Worm (Caenorhabditis elegans) whole organism, L1 larva: ENCODE data around the gene srlf-9.

Source experiments
- C16A3.4 ChIP-seq: fragments of 150-350 bp; optimal IDR thresholded peaks from 2 replicates; lab custom pipeline; 2014; ENCODE audit warnings: missing biosample characterization, missing genetic modification characterization
- F16B12.6 ChIP-seq: fragments of 150-350 bp; optimal IDR thresholded peaks from 2 replicates; lab custom pipeline; 2014; ENCODE audit warnings: missing biosample characterization, missing genetic modification characterization
- Y116A8C.19 ChIP-seq: sonication (generic microtip); optimal IDR thresholded peaks from 2 replicates; lab custom pipeline; 2016; ENCODE audit warnings: missing compliant biosample characterization, missing genetic modification characterization, borderline replicate concordance
- alr-1 ChIP-seq: fragments of 200-800 bp; sonication (Bioruptor generic); optimal IDR thresholded peaks from 2 replicates; lab custom pipeline; 2018; ENCODE audit warnings: borderline replicate concordance, mild to moderate bottlenecking, missing genetic modification characterization, missing compliant biosample characterization
- ama-1 ChIP-seq: fragments of 150-350 bp; optimal IDR thresholded peaks from 2 replicates; lab custom pipeline; 2014
- blmp-1 ChIP-seq: fragments of 150-350 bp; optimal IDR thresholded peaks from 2 replicates; lab custom pipeline; 2014; ENCODE audit warnings: missing biosample characterization, missing genetic modification characterization
- ceh-63 ChIP-seq: fragments of 200-800 bp; sonication (Bioruptor generic); optimal IDR thresholded peaks from 2 replicates; lab custom pipeline; 2018; ENCODE audit warnings: mild to moderate bottlenecking, missing genetic modification characterization, missing compliant biosample characterization
- ceh-8 ChIP-seq: fragments of 200-800 bp; sonication (Bioruptor generic); optimal IDR thresholded peaks from 2 replicates; lab custom pipeline; 2018; ENCODE audit warnings: mild to moderate bottlenecking, missing genetic modification characterization, moderate library complexity, missing compliant biosample characterization
- ceh-82 ChIP-seq, 3 experiments: fragments of 150-350 bp in 1 of 3; sonication (generic microtip) in 2 of 3; optimal IDR thresholded peaks; 2 replicates each; lab custom pipeline; 2014 to 2017; ENCODE audit warnings: missing biosample characterization in 3 of 3, missing genetic modification characterization in 3 of 3
- ces-1 ChIP-seq: fragments of 150-350 bp; optimal IDR thresholded peaks from 2 replicates; lab custom pipeline; 2014; ENCODE audit warnings: missing biosample characterization, missing genetic modification reagents, missing genetic modification characterization
- dpl-1 ChIP-seq, 3 experiments: fragments of 150-350 bp in 2 of 3; sonication (generic microtip) in 1 of 3; optimal IDR thresholded peaks; 2 replicates each; lab custom pipeline; 2014 to 2017; ENCODE audit warnings: missing biosample characterization in 3 of 3, missing genetic modification characterization in 3 of 3, missing genetic modification reagents in 3 of 3
- dsc-1 ChIP-seq: sonication (generic microtip); optimal IDR thresholded peaks from 2 replicates; lab custom pipeline; 2016; ENCODE audit warnings: mild to moderate bottlenecking, missing genetic modification characterization, missing compliant biosample characterization
- efl-3 ChIP-seq: fragments of 200-800 bp; sonication (Bioruptor generic); optimal IDR thresholded peaks from 2 replicates; lab custom pipeline; 2018; ENCODE audit warnings: mild to moderate bottlenecking, missing genetic modification characterization, missing compliant biosample characterization
- elt-3 ChIP-seq, 6 experiments: fragments of 150-350 bp in 1 of 6; sonication (generic microtip); optimal IDR thresholded peaks; 2 replicates each; lab custom pipeline; 2017 to 2018; ENCODE audit warnings: missing biosample characterization in 6 of 6, missing genetic modification characterization in 6 of 6, inconsistent platforms in 1 of 6
- ets-5 ChIP-seq: fragments of 200-800 bp; sonication (Bioruptor generic); IDR thresholded peaks from 2 replicates; pipeline ENCODE4 v1.3.6; 2022; ENCODE audit warnings: missing genetic modification characterization, missing compliant biosample characterization
- fkh-8 ChIP-seq: sonication (generic microtip); optimal IDR thresholded peaks from 2 replicates; lab custom pipeline; 2016; ENCODE audit warnings: mild to moderate bottlenecking, missing genetic modification characterization, missing compliant biosample characterization
- fos-1 ChIP-seq: fragments of 150-350 bp; optimal IDR thresholded peaks from 2 replicates; lab custom pipeline; 2014; ENCODE audit warnings: missing biosample characterization, missing genetic modification characterization
- grh-1 ChIP-seq: fragments of 200-800 bp; sonication (Bioruptor generic); IDR thresholded peaks from 2 replicates; pipeline ENCODE4 v1.3.6; 2022; ENCODE audit warnings: missing genetic modification reagents, missing genetic modification characterization, missing compliant biosample characterization
- hlh-4 ChIP-seq: sonication (generic microtip); optimal IDR thresholded peaks from 2 replicates; lab custom pipeline; 2016; ENCODE audit warnings: mild to moderate bottlenecking, missing genetic modification characterization, missing compliant biosample characterization
- jun-1 ChIP-seq: fragments of 150-350 bp; optimal IDR thresholded peaks from 2 replicates; lab custom pipeline; 2014; ENCODE audit warnings: missing biosample characterization, missing genetic modification reagents, missing genetic modification characterization
- lin-15B ChIP-seq: fragments of 150-350 bp; sonication (generic microtip); optimal IDR thresholded peaks from 3 replicates; lab custom pipeline; 2014; ENCODE audit warnings: missing biosample characterization, missing genetic modification characterization
- lin-35 ChIP-seq, 2 experiments: fragments of 150-350 bp; optimal IDR thresholded peaks; 2 replicates each; lab custom pipeline; 2014; ENCODE audit warnings: missing biosample characterization in 2 of 2, missing genetic modification characterization in 2 of 2, missing genetic modification reagents in 2 of 2
- lin-39 ChIP-seq: fragments of 150-350 bp; optimal IDR thresholded peaks from 2 replicates; lab custom pipeline; 2014; ENCODE audit warnings: missing biosample characterization, missing genetic modification reagents, missing genetic modification characterization
- lsy-2 ChIP-seq, 2 experiments: fragments of 150-350 bp; optimal IDR thresholded peaks; 2 replicates each; lab custom pipeline; 2014; ENCODE audit warnings: missing biosample characterization in 2 of 2, missing genetic modification characterization in 2 of 2
- mab-9 ChIP-seq: fragments of 200-800 bp; sonication (Bioruptor generic); IDR thresholded peaks from 2 replicates; pipeline ENCODE4 v1.3.6; 2022; ENCODE audit warnings: missing genetic modification reagents, missing genetic modification characterization, missing compliant biosample characterization
- nhr-12 ChIP-seq: sonication (generic microtip); optimal IDR thresholded peaks from 2 replicates; lab custom pipeline; 2017; ENCODE audit warnings: missing biosample characterization, missing genetic modification characterization
- nhr-19 ChIP-seq: fragments of 200-800 bp; sonication (Bioruptor generic); conservative IDR thresholded peaks from 2 replicates; pipeline ENCODE4 v1.3.6; 2022; ENCODE audit warnings: missing genetic modification characterization, missing compliant biosample characterization
- nhr-28 ChIP-seq: fragments of 150-350 bp; optimal IDR thresholded peaks from 2 replicates; lab custom pipeline; 2014; ENCODE audit warnings: missing biosample characterization, missing genetic modification characterization
- nhr-47 ChIP-seq: sonication (generic microtip); optimal IDR thresholded peaks from 2 replicates; lab custom pipeline; 2016; ENCODE audit warnings: mild to moderate bottlenecking, missing genetic modification characterization, moderate library complexity, missing compliant biosample characterization
- nhr-71 ChIP-seq: sonication (generic microtip); optimal IDR thresholded peaks from 2 replicates; lab custom pipeline; 2016; ENCODE audit warnings: mild to moderate bottlenecking, missing genetic modification characterization, moderate library complexity, missing compliant biosample characterization
- nhr-76 ChIP-seq: sonication (generic microtip); optimal IDR thresholded peaks from 2 replicates; lab custom pipeline; 2017; ENCODE audit warnings: missing biosample characterization, missing genetic modification characterization
- nhr-77 ChIP-seq: fragments of 150-350 bp; optimal IDR thresholded peaks from 2 replicates; lab custom pipeline; 2014; ENCODE audit warnings: missing biosample characterization, missing genetic modification characterization
- nhr-84 ChIP-seq: sonication (generic microtip); optimal IDR thresholded peaks from 2 replicates; lab custom pipeline; 2017; ENCODE audit warnings: missing biosample characterization, missing genetic modification characterization
- nhr-90 ChIP-seq: sonication (generic microtip); optimal IDR thresholded peaks from 2 replicates; lab custom pipeline; 2016; ENCODE audit warnings: mild to moderate bottlenecking, missing genetic modification characterization, missing compliant biosample characterization; ENCODE audit not compliant: poor library complexity
- pag-3 ChIP-seq: sonication (generic microtip); optimal IDR thresholded peaks from 2 replicates; lab custom pipeline; 2017; ENCODE audit warnings: missing genetic modification characterization, mild to moderate bottlenecking, missing compliant biosample characterization, antibody characterized with exemption, borderline replicate concordance; ENCODE audit not compliant: insufficient read depth
- rnt-1 ChIP-seq: sonication (generic microtip); optimal IDR thresholded peaks from 2 replicates; lab custom pipeline; 2016; ENCODE audit warnings: mild to moderate bottlenecking, missing genetic modification characterization, moderate library complexity, missing compliant biosample characterization
- skn-1 ChIP-seq: fragments of 150-350 bp; optimal IDR thresholded peaks from 2 replicates; lab custom pipeline; 2014; ENCODE audit warnings: missing biosample characterization, missing genetic modification characterization
- snpc-4 ChIP-seq: fragments of 150-350 bp; optimal IDR thresholded peaks from 2 replicates; lab custom pipeline; 2014; ENCODE audit warnings: missing biosample characterization, missing genetic modification characterization
- snu-23 ChIP-seq: sonication (generic microtip); optimal IDR thresholded peaks from 2 replicates; lab custom pipeline; 2016; ENCODE audit warnings: missing genetic modification characterization, missing compliant biosample characterization
- sox-4 ChIP-seq: sonication (generic microtip); optimal IDR thresholded peaks from 2 replicates; lab custom pipeline; 2016; ENCODE audit warnings: missing genetic modification characterization, missing compliant biosample characterization
- tbx-2 ChIP-seq: sonication (generic microtip); optimal IDR thresholded peaks from 2 replicates; lab custom pipeline; 2016; ENCODE audit warnings: missing genetic modification characterization, missing compliant biosample characterization
- unc-30 ChIP-seq: sonication (generic microtip); optimal IDR thresholded peaks from 2 replicates; lab custom pipeline; 2017; ENCODE audit warnings: missing biosample characterization, missing genetic modification characterization
- unc-62 ChIP-seq: fragments of 150-350 bp; optimal IDR thresholded peaks from 2 replicates; lab custom pipeline; 2014; ENCODE audit warnings: missing biosample characterization, missing genetic modification reagents, missing genetic modification characterization
- unc-86 ChIP-seq: sonication (generic microtip); optimal IDR thresholded peaks from 2 replicates; lab custom pipeline; 2016; ENCODE audit warnings: missing genetic modification characterization, missing compliant biosample characterization
- unc-98 ChIP-seq: fragments of 200-800 bp; sonication (Bioruptor generic); IDR thresholded peaks from 2 replicates; pipeline ENCODE4 v1.3.6; 2022; ENCODE audit warnings: missing genetic modification characterization, missing compliant biosample characterization
- vab-15 ChIP-seq: sonication (generic microtip); optimal IDR thresholded peaks from 2 replicates; lab custom pipeline; 2017; ENCODE audit warnings: missing genotype, mild to moderate bottlenecking, missing genetic modification characterization, missing compliant biosample characterization
- zag-1 ChIP-seq: fragments of 150-350 bp; optimal IDR thresholded peaks from 2 replicates; lab custom pipeline; 2014; ENCODE audit warnings: missing biosample characterization, missing genetic modification characterization
- ztf-4 ChIP-seq: fragments of 150-350 bp; optimal IDR thresholded peaks from 2 replicates; lab custom pipeline; 2014; ENCODE audit warnings: missing biosample characterization, missing genetic modification characterization

Gene srlf-9

DNA sequence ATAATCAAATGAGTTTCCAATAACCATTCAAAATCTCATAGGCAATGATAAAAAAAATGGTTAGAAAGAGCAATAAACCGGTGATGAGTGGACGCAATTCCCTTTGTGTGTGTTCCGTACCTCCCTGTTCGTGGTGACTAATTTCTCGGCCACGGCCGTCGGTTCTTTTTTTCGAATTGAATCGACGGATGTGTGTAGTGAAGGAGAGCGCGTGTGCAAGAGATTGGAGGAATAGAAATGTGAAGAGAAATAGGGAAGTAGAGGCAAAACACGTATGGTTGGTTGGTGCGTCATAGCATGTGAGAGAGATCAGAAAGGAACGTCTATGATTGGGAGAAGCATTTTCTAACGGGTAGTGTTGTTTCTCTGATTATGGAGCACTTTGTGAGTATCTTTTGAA is 41.7 kb downstream of the srlf-9 start (continued):
- peak; percentile 58 for TF ChIP-seq blmp-1 (tag; lab: Kevin White, UChicago)
- TF ChIP-seq ceh-8, result no peak
- no peak for TF ChIP-seq tbx-2
- TF ChIP-seq nhr-84 (tag; lab: Kevin White, UChicago), result no peak
- no peak for TF ChIP-seq vab-15
- TF ChIP-seq nhr-71 (tag; lab: Kevin White, UChicago), result peak; percentile 48
- peak; percentile 4 for TF ChIP-seq lin-15B (tag; lab: Kevin White, UChicago)
- TF ChIP-seq jun-1 (tag; lab: Kevin White, UChicago), result peak; percentile 18
- TF ChIP-seq sox-4 (tag; lab: Kevin White, UChicago), result no peak
- TF ChIP-seq dpl-1 (GFP tag; optimal IDR thresholded peaks at IDR 0.05; lab: Kevin White, UChicago), result peak in 2 of 3 experiments; percentile 34 to 60
- no peak for TF ChIP-seq Y116A8C.19 (tag; lab: Kevin White, UChicago)
- TF ChIP-seq ztf-4, result no peak
- TF ChIP-seq dsc-1 (tag; lab: Kevin White, UChicago), result no peak
- TF ChIP-seq rnt-1 (tag; lab: Kevin White, UChicago), result no peak
- TF ChIP-seq alr-1 (tag; lab: Kevin White, UChicago), result no peak
- no peak for TF ChIP-seq nhr-90 (tag; lab: Kevin White, UChicago)
- no peak for TF ChIP-seq ces-1 (GFP tag; lab: Kevin White, UChicago)
- TF ChIP-seq snpc-4 (tag; lab: Kevin White, UChicago), result no peak
- TF ChIP-seq fos-1 (tag; lab: Kevin White, UChicago), result peak; percentile 37
- TF ChIP-seq hlh-4, result no peak
- no peak for TF ChIP-seq zag-1
- TF ChIP-seq elt-3 (tag; optimal IDR thresholded peaks at IDR 0.05; lab: Kevin White, UChicago), result no peak
- TF ChIP-seq nhr-76, result no peak
- no peak for TF ChIP-seq unc-62
- no peak for TF ChIP-seq C16A3.4
- TF ChIP-seq efl-3, result no peak
- no peak for TF ChIP-seq ets-5 (GFP tag; lab: Robert Waterston, UW)
- TF ChIP-seq nhr-47 (tag; lab: Kevin White, UChicago), result peak; percentile 16
- TF ChIP-seq unc-30 (tag; lab: Kevin White, UChicago), result no peak
- peak; percentile 17 to 63 for TF ChIP-seq lsy-2 (tag; optimal IDR thresholded peaks at IDR 0.05; lab: Kevin White, UChicago)
- TF ChIP-seq unc-86 (tag; lab: Kevin White, UChicago), result no peak
- peak in 1 of 3 experiments; percentile 69 for TF ChIP-seq ceh-82 (tag; optimal IDR thresholded peaks at IDR 0.05; lab: Kevin White, UChicago)
- TF ChIP-seq F16B12.6 (tag; lab: Kevin White, UChicago), result peak; percentile 56
- TF ChIP-seq nhr-28, result no peak
- TF ChIP-seq nhr-19, result no peak
- TF ChIP-seq pag-3, result no peak
- TF ChIP-seq unc-98 (GFP tag; lab: Robert Waterston, UW), result no peak
- no peak for TF ChIP-seq ama-1 (lab: Kevin White, UChicago)
- TF ChIP-seq mab-9 (GFP tag; lab: Robert Waterston, UW), result no peak
- TF ChIP-seq fkh-8, result peak; percentile 77
- no peak for TF ChIP-seq nhr-12
- peak; percentile 36 to 58 for TF ChIP-seq lin-35 (GFP tag; optimal IDR thresholded peaks at IDR 0.05; lab: Kevin White, UChicago)
- TF ChIP-seq grh-1 (GFP tag; lab: Robert Waterston, UW), result no peak
- TF ChIP-seq skn-1 (tag; lab: Kevin White, UChicago), result peak; percentile 68
- peak; percentile 50 for TF ChIP-seq snu-23 (GFP tag; lab: Kevin White, UChicago)

ce11 chrIII:13359256-13359655 is 42.3 kb downstream of the srlf-9 start, which contains the start of gene F53A2.9:
Gene F53A2.9 (minus strand): TSS chrIII:13359356.
- TF ChIP-seq ceh-63 (GFP tag; lab: Kevin White, UChicago) (no peak), lin-39 (tag; lab: Kevin White, UChicago) (no peak), nhr-77 (tag; lab: Kevin White, UChicago) (no peak)
